Worm (Caenorhabditis elegans) whole organism, late embryonic: ENCODE data around the gene sra-26.

ENCODE experiments used
- F13H6.1 ChIP-seq: sonication (generic microtip); optimal IDR thresholded peaks from 2 replicates; lab custom pipeline; 2016; ENCODE audit warnings: missing genetic modification characterization, missing compliant biosample characterization
- K09A11.1 ChIP-seq: sonication (generic microtip); optimal IDR thresholded peaks from 2 replicates; lab custom pipeline; 2017; ENCODE audit warnings: antibody characterized with exemption, mild to moderate bottlenecking, missing genetic modification characterization, missing compliant biosample characterization; ENCODE audit not compliant: insufficient read depth
- ama-1 ChIP-seq: fragments of 150-350 bp; optimal IDR thresholded peaks from 2 replicates; lab custom pipeline; 2014
- elt-2 ChIP-seq: sonication (generic microtip); optimal IDR thresholded peaks from 2 replicates; lab custom pipeline; 2016; ENCODE audit warnings: missing genetic modification reagents, missing genetic modification characterization, missing compliant biosample characterization
- ets-4 ChIP-seq: sonication (generic microtip); optimal IDR thresholded peaks from 2 replicates; lab custom pipeline; 2016; ENCODE audit warnings: missing genetic modification characterization, missing compliant biosample characterization
- fkh-10 ChIP-seq: fragments of 150-350 bp; optimal IDR thresholded peaks from 2 replicates; lab custom pipeline; 2014; ENCODE audit warnings: missing biosample characterization, missing genetic modification reagents, missing genetic modification characterization
- hlh-30 ChIP-seq: sonication (generic microtip); optimal IDR thresholded peaks from 2 replicates; lab custom pipeline; 2017; ENCODE audit warnings: antibody characterized with exemption, missing genetic modification characterization, missing compliant biosample characterization; ENCODE audit not compliant: insufficient read depth
- nfya-1 ChIP-seq: sonication (generic microtip); optimal IDR thresholded peaks from 2 replicates; lab custom pipeline; 2017; ENCODE audit warnings: missing genetic modification characterization, mild to moderate bottlenecking, missing compliant biosample characterization, antibody characterized with exemption, moderate library complexity
- nhr-11 ChIP-seq: fragments of 150-350 bp; optimal IDR thresholded peaks from 2 replicates; lab custom pipeline; 2014; ENCODE audit warnings: missing biosample characterization, missing genetic modification characterization
- pha-4 ChIP-seq: fragments of 150-350 bp; optimal IDR thresholded peaks from 2 replicates; lab custom pipeline; 2018; ENCODE audit warnings: missing biosample characterization, missing genetic modification reagents, missing genetic modification characterization
- sox-2 ChIP-seq: fragments of 200-800 bp; sonication (Bioruptor generic); IDR thresholded peaks from 2 replicates; pipeline ENCODE4 v1.3.6; 2022; ENCODE audit warnings: missing genetic modification reagents, missing genetic modification characterization, missing compliant biosample characterization
- sox-4 ChIP-seq: sonication (generic microtip); optimal IDR thresholded peaks from 2 replicates; lab custom pipeline; 2017; ENCODE audit warnings: mild to moderate bottlenecking, missing genetic modification characterization, inconsistent platforms, missing compliant biosample characterization
- unc-42 ChIP-seq: sonication (generic microtip); optimal IDR thresholded peaks from 2 replicates; lab custom pipeline; 2016; ENCODE audit warnings: missing genotype, missing genetic modification characterization, missing compliant biosample characterization
- unc-86 ChIP-seq: sonication (generic microtip); optimal IDR thresholded peaks from 2 replicates; lab custom pipeline; 2016; ENCODE audit warnings: missing genetic modification characterization, missing compliant biosample characterization

DNA sequence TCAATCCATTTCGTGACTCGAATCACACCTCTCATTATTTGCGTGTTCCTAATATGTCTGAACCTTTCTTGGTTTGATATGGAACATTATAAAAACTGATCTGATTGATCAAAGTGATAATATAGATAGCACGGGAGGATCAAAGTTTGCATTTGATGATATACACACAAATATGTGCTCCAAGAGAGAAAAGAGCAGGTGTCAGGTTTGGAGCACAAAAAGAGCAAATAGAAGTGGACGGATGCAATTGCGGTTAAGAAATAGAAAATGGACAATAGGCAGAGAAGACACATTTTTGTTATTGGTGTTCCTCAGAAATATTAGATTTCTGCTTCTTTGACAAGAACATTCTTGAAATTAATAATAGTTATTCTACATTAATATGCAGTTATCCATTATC, 47.2 kb upstream of the sra-26 start, which contains the start of gene C18H9.1:
- TF ChIP-seq K09A11.1 = no peak
- TF ChIP-seq sox-2 (GFP tag; lab: Robert Waterston, UW) = no peak
- TF ChIP-seq pha-4 (tag; lab: Kevin White, UChicago) = no peak
- TF ChIP-seq unc-42 = no peak
- TF ChIP-seq F13H6.1 (tag; lab: Kevin White, UChicago) = no peak
- TF ChIP-seq unc-86 (tag; lab: Kevin White, UChicago) = no peak
- no peak for TF ChIP-seq nfya-1 (tag; lab: Kevin White, UChicago)
- TF ChIP-seq elt-2 (tag; lab: Kevin White, UChicago) = no peak
- no peak for TF ChIP-seq hlh-30 (tag; lab: Kevin White, UChicago)
- no peak for TF ChIP-seq nhr-11 (tag; lab: Kevin White, UChicago)
- no peak for TF ChIP-seq fkh-10 (GFP tag; lab: Kevin White, UChicago)
- no peak for TF ChIP-seq ets-4 (tag; lab: Kevin White, UChicago)
- TF ChIP-seq ama-1 = no peak
- no peak for TF ChIP-seq sox-4 (tag; lab: Kevin White, UChicago)
